Fruit fly (Drosophila melanogaster): ENCODE data around the gene CG15764.
A peak's percentile ranks its signal among the peaks of the same experiment; 100 is the strongest.

Gene CG15764

DNA sequence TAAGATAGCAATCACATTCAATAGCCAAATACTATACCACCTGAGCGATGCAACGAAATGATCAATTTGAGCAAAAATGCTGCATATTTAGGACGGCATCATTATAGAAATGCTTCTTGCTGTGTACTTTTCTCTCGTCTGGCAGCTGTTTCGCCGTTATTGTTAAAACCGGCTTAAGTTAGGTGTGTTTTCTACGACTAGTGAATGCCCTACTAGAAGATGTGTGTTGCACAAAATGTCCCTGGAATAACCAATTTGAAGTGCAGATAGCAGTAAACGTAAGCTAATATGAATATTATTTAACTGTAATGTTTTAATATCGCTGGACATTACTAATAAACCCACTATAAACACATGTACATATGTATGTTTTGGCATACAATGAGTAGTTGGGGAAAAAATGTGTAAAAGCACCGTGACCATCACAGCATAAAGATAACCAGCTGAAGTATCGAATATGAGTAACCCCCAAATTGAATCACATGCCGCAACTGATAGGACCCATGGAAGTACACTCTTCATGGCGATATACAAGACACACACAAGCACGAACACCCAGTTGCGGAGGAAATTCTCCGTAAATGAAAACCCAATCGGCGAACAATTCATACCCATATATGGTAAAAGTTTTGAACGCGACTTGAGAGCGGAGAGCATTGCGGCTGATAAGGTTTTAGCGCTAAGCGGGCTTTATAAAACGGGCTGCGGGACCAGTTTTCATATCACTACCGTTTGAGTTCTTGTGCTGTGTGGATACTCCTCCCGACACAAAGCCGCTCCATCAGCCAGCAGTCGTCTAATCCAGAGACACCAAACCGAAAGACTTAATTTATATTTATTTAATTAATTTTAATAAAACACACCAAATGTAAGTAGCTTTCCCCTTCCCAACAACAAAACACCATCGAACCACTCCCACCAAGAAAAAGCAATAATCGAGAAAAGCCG is 31.5 kb downstream of the CG15764 start, which contains the start of gene Act5C:
Gene Act5C (plus strand): TSS at position 716 of the 948 bp plus-strand sequence.
- TF ChIP-seq CG13204 (GFP tag; optimal IDR thresholded peaks at IDR 0.05) (peak; percentile 91), CG32121 (GFP tag; IDR thresholded peaks at IDR 0.05) (peak; percentile 95), Pif1A (GFP tag; optimal IDR thresholded peaks at IDR 0.05) (peak; percentile 97), CG34367 (tag; optimal IDR thresholded peaks at IDR 0.05) (peak; percentile 99), CG8159 (tag; optimal IDR thresholded peaks at IDR 0.05) (peak; percentile 98), CG10348 (GFP tag; IDR thresholded peaks at IDR 0.05) (peak; percentile 67), CG15710 (tag; optimal IDR thresholded peaks at IDR 0.05) (peak; percentile 98), CG8301 (tag; optimal IDR thresholded peaks at IDR 0.05) (peak; percentile 96), D1 (tag; optimal IDR thresholded peaks at IDR 0.05) (peak; percentile 77), CG14655 (GFP tag; optimal IDR thresholded peaks at IDR 0.05) (peak; percentile 96), fd96Ca (GFP tag; IDR thresholded peaks at IDR 0.05) (peak; percentile 98), gl (tag; optimal IDR thresholded peaks at IDR 0.05) (peak; percentile 97), CG4496 (GFP tag; IDR thresholded peaks at IDR 0.05) (peak; percentile 98), EcR (GFP tag; optimal IDR thresholded peaks at IDR 0.05) (peak; percentile 50), Ets98B (GFP tag; IDR thresholded peaks at IDR 0.05) (peak; percentile 97), rn (GFP tag; IDR thresholded peaks at IDR 0.05) (peak; percentile 95), CG12605 (GFP tag; IDR thresholded peaks at IDR 0.05) (peak; percentile 95), Snoo (tag; optimal IDR thresholded peaks at IDR 0.05) (peak; percentile 98), CG9948 (tag; optimal IDR thresholded peaks at IDR 0.05) (peak; percentile 97), Pif1B (GFP tag; optimal IDR thresholded peaks at IDR 0.05) (peak; percentile 97), CG17806 (tag; optimal IDR thresholded peaks at IDR 0.05) (peak; percentile 98)

DNA sequence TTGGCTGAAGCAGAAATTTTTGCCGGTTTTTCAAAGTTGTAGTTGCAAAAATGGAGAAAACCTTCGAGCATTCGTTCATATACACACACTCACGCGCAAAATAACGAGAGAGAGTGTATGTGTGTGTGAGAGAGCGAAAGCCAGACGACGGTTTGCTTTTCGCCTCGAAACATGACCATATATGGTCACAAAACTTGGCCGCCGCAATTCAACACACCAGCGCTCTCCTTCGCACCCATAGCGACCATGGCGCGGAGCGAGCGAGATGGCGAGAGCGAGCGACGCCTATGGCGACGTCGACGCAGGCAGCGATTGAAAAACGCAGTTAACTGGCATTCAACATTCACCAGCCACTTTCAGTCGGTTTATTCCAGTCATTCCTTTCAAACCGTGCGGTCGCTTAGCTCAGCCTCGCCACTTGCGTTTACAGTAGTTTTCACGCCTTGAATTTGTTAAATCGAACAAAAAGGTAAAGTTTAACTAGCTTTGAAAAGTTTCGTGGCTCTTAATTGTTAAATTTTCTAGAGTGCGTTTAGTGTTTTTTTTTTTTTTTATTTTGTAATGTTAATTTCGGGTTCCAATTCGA is 32.8 kb downstream of the CG15764 start:
- TF ChIP-seq rn (GFP tag; IDR thresholded peaks at IDR 0.05) (no peak), CG4496 (GFP tag; IDR thresholded peaks at IDR 0.05) (peak; percentile 71; the same call in 2 of the 3 replicates), CG17806 (tag; optimal IDR thresholded peaks at IDR 0.05) (no peak), CG8301 (tag; optimal IDR thresholded peaks at IDR 0.05) (no peak), Pif1A (GFP tag; optimal IDR thresholded peaks at IDR 0.05) (peak; percentile 30), gl (tag; optimal IDR thresholded peaks at IDR 0.05) (no peak), CG14655 (GFP tag; optimal IDR thresholded peaks at IDR 0.05) (peak; percentile 13), CG9948 (tag; optimal IDR thresholded peaks at IDR 0.05) (no peak), Snoo (tag; optimal IDR thresholded peaks at IDR 0.05) (peak; percentile 46), D1 (tag; optimal IDR thresholded peaks at IDR 0.05) (no peak), CG32121 (GFP tag; IDR thresholded peaks at IDR 0.05) (peak; percentile 22; the same call in 1 of the 2 replicates), CG15710 (tag; optimal IDR thresholded peaks at IDR 0.05) (no peak), Pif1B (GFP tag; optimal IDR thresholded peaks at IDR 0.05) (peak; percentile 48), CG13204 (GFP tag; optimal IDR thresholded peaks at IDR 0.05) (peak; percentile 51), CG34367 (tag; optimal IDR thresholded peaks at IDR 0.05) (no peak), Ets98B (GFP tag; IDR thresholded peaks at IDR 0.05) (peak; percentile 42; the same call in 1 of the 2 replicates), CG10348 (GFP tag; IDR thresholded peaks at IDR 0.05) (no peak), EcR (GFP tag; optimal IDR thresholded peaks at IDR 0.05) (peak; percentile 77), CG8159 (tag; optimal IDR thresholded peaks at IDR 0.05) (peak; percentile 4), fd96Ca (GFP tag; IDR thresholded peaks at IDR 0.05) (peak; percentile 59; the same call in 2 of the 3 replicates), CG12605 (GFP tag; IDR thresholded peaks at IDR 0.05) (0 out of 2 replicates have a peak, but pooled peaks have one; percentile 8)

DNA sequence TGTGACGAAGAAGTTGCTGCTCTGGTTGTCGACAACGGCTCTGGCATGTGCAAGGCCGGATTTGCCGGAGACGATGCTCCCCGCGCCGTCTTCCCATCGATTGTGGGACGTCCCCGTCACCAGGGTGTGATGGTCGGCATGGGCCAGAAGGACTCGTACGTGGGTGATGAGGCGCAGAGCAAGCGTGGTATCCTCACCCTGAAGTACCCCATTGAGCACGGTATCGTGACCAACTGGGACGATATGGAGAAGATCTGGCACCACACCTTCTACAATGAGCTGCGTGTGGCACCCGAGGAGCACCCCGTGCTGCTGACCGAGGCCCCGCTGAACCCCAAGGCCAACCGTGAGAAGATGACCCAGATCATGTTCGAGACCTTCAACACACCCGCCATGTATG is 33.8 kb downstream of the CG15764 start:
- TF ChIP-seq CG12605 (GFP tag; IDR thresholded peaks at IDR 0.05): no peak
- TF ChIP-seq CG32121 (GFP tag; IDR thresholded peaks at IDR 0.05): no peak
- TF ChIP-seq CG34367 (tag; optimal IDR thresholded peaks at IDR 0.05): no peak

DNA sequence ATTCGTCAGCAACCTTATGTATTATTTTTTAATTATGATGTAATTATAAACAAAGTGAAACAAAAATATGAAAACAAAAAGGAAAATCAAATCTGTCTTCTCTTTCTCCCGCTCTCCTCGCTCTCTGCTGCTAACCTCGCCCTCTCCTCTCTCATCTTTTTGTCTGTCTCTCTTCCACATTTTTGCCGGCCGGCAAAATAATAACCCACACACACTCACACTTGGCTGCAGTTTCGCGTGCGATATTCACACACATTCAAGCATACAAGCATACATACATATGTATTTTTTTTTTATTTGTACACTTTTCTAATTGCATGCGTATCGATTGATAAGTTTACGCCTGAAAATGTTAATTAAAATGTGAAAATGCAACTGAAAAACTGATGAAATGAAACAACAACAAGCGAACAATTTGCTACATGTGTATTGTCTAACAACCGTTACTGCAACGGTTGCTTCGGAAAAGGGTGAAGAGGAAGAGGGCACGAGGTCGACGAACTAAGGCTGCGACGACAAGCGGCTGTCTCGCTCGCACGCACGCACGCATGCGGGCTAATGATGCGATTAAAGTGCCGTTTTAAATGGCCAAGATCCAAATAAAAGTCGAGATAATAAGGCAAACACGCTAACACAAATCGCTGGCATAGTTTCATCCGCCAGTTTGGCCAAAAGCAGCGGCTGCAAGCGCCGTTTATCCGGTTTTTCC is 35.6 kb downstream of the CG15764 start:
- TF ChIP-seq EcR (GFP tag; optimal IDR thresholded peaks at IDR 0.05): peak; percentile 97
- TF ChIP-seq Ets98B (GFP tag; IDR thresholded peaks at IDR 0.05): peak; percentile 12; the same call in 1 of the 2 replicates
- no peak for TF ChIP-seq CG17806 (tag; optimal IDR thresholded peaks at IDR 0.05)
- peak; percentile 6 for TF ChIP-seq CG13204 (GFP tag; optimal IDR thresholded peaks at IDR 0.05)
- TF ChIP-seq CG12605 (GFP tag; IDR thresholded peaks at IDR 0.05): peak; percentile 41; the same call in 1 of the 2 replicates
- no peak for TF ChIP-seq CG8301 (tag; optimal IDR thresholded peaks at IDR 0.05)
- TF ChIP-seq CG8159 (tag; optimal IDR thresholded peaks at IDR 0.05): no peak
- no peak for TF ChIP-seq fd96Ca (GFP tag; IDR thresholded peaks at IDR 0.05)
- no peak for TF ChIP-seq gl (tag; optimal IDR thresholded peaks at IDR 0.05)

DNA sequence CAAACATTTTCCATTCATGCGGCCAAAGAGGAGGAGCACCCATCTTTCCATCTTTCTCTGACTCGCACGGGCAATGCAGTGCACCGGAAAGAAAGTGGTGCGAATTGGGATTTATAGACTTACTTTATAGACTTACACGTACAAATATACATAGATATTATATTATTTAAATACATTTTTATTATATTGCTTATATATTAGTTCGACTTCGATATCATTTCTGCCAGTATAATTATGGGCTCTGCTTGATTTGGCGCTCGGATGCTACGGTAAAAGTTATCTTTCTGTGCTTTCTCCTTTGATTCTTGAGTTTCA is 36.1 kb downstream of the CG15764 start:
- TF ChIP-seq Ets98B (GFP tag; IDR thresholded peaks at IDR 0.05) (no peak), CG9948 (tag; optimal IDR thresholded peaks at IDR 0.05) (no peak), CG8301 (tag; optimal IDR thresholded peaks at IDR 0.05) (peak; percentile 24)
